Worm (Caenorhabditis elegans) whole organism, L4 larva: ENCODE data around the gene clec-222.
A peak's percentile ranks its signal among the peaks of the same experiment; 100 is the strongest.

Source experiments
- ceh-62 ChIP-seq: sonication (generic microtip); optimal IDR thresholded peaks from 2 replicates; lab custom pipeline; 2017; ENCODE audit warnings: missing biosample characterization, missing genetic modification characterization
- ces-1 ChIP-seq: fragments of 150-350 bp; sonication (generic microtip); optimal IDR thresholded peaks from 4 replicates; lab custom pipeline; 2014; ENCODE audit warnings: missing biosample characterization, missing genetic modification reagents, missing genetic modification characterization
- dpl-1 ChIP-seq: fragments of 150-350 bp; optimal IDR thresholded peaks from 2 replicates; lab custom pipeline; 2014; ENCODE audit warnings: missing biosample characterization, missing genetic modification reagents, missing genetic modification characterization
- egl-43 ChIP-seq: fragments of 200-800 bp; sonication (Bioruptor generic); IDR thresholded peaks from 2 replicates; pipeline ENCODE4 v1.3.6; 2022; ENCODE audit warnings: missing genetic modification reagents, missing genetic modification characterization, missing compliant biosample characterization
- fos-1 ChIP-seq: fragments of 150-350 bp; optimal IDR thresholded peaks from 2 replicates; lab custom pipeline; 2014; ENCODE audit warnings: missing biosample characterization, missing genetic modification characterization
- lir-3 ChIP-seq: sonication (generic microtip); optimal IDR thresholded peaks from 2 replicates; lab custom pipeline; 2016; ENCODE audit warnings: mild to moderate bottlenecking, missing genetic modification characterization, missing compliant biosample characterization
- nhr-11 ChIP-seq: fragments of 150-350 bp; optimal IDR thresholded peaks from 2 replicates; lab custom pipeline; 2014; ENCODE audit warnings: missing biosample characterization, missing genetic modification characterization
- nhr-76 ChIP-seq: fragments of 150-350 bp; optimal IDR thresholded peaks from 2 replicates; lab custom pipeline; 2014; ENCODE audit warnings: missing biosample characterization, missing genetic modification characterization
- nhr-77 ChIP-seq: fragments of 150-350 bp; optimal IDR thresholded peaks from 2 replicates; lab custom pipeline; 2014; ENCODE audit warnings: missing biosample characterization, missing genetic modification characterization
- snpc-4 ChIP-seq: fragments of 150-350 bp; optimal IDR thresholded peaks from 2 replicates; lab custom pipeline; 2014; ENCODE audit warnings: missing biosample characterization, missing genetic modification characterization

DNA sequence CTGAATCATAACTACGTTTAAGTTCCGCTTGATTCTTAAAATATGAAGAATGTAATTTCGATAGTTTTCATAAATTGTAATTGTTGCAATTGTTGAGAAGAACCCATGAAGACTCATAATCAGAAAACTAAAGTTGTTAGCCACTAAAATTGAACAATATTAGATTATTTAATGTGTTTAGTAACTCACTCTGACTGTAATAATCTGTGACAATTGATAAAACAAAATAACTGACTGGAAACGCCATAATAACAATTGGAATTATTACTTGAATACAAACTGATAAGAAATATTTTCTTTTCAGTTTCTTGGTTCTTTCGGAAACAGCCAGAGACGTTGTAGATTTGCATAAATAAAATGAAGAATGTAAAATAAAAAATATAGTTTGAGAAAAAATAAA is 28.3 kb downstream of the clec-222 start:
- TF ChIP-seq snpc-4 (tag; lab: Kevin White, UChicago) (no peak), lir-3 (tag; lab: Kevin White, UChicago) (no peak), ces-1 (GFP tag; lab: Kevin White, UChicago) (no peak), fos-1 (tag; lab: Kevin White, UChicago) (no peak), dpl-1 (GFP tag; lab: Kevin White, UChicago) (no peak), ceh-62 (tag; lab: Kevin White, UChicago) (no peak), nhr-11 (no peak), nhr-76 (tag; lab: Kevin White, UChicago) (no peak), egl-43 (GFP tag; lab: Robert Waterston, UW) (no peak), nhr-77 (tag; lab: Kevin White, UChicago) (peak; percentile 6)
